Fruit fly (Drosophila melanogaster) whole organism, embryonic: ENCODE results near the gene CG7379.

ENCODE experiments used
- Adf1 ChIP-seq: fragments of 200-800 bp; sonication (Bioruptor generic); IDR thresholded peaks from 2 replicates; pipeline ENCODE4 v1.3.6; 2022; ENCODE audit warnings: missing biosample characterization, missing genetic modification characterization
- CG1024 ChIP-seq: fragments of 200-800 bp; sonication (Bioruptor generic); IDR thresholded peaks from 2 replicates; pipeline ENCODE4 v1.3.6; 2022; ENCODE audit warnings: missing biosample characterization, missing genetic modification characterization
- CG10565 ChIP-seq: fragments of 200-800 bp; sonication (Bioruptor generic); optimal IDR thresholded peaks from 3 replicates; lab custom pipeline; 2016; ENCODE audit warnings: missing biosample characterization, mild to moderate bottlenecking, missing genetic modification characterization
- CG10654 ChIP-seq: fragments of 200-800 bp; sonication (Bioruptor generic); optimal IDR thresholded peaks from 2 replicates; lab custom pipeline; 2016; ENCODE audit warnings: missing biosample characterization, missing genetic modification characterization
- CG10979 ChIP-seq: fragments of 200-800 bp; sonication (Bioruptor generic); optimal IDR thresholded peaks from 2 replicates; lab custom pipeline; 2018; ENCODE audit warnings: missing biosample characterization, mild to moderate bottlenecking, missing genetic modification characterization, moderate library complexity
- CG11247 ChIP-seq: fragments of 200-800 bp; sonication (Bioruptor generic); IDR thresholded peaks from 2 replicates; pipeline ENCODE4 v1.3.6; 2022; ENCODE audit warnings: missing biosample characterization, missing genetic modification characterization
- CG12769 ChIP-seq: fragments of 200-800 bp; sonication (Bioruptor generic); optimal IDR thresholded peaks from 2 replicates; lab custom pipeline; 2019; ENCODE audit warnings: missing biosample characterization, mild to moderate bottlenecking, missing genetic modification characterization, moderate library complexity
- CG15601 ChIP-seq: fragments of 200-800 bp; sonication (Bioruptor generic); optimal IDR thresholded peaks from 3 replicates; lab custom pipeline; 2019; ENCODE audit warnings: missing biosample characterization, mild to moderate bottlenecking, missing genetic modification characterization, moderate library complexity
- CG1832 ChIP-seq: fragments of 200-800 bp; sonication (Bioruptor generic); optimal IDR thresholded peaks from 2 replicates; lab custom pipeline; 2017; ENCODE audit warnings: missing biosample characterization, mild to moderate bottlenecking, missing genetic modification characterization, inconsistent platforms
- CG18599 ChIP-seq: fragments of 200-800 bp; sonication (Bioruptor generic); optimal IDR thresholded peaks from 3 replicates; lab custom pipeline; 2017; ENCODE audit warnings: missing biosample characterization, missing genetic modification characterization, mild to moderate bottlenecking, moderate library complexity, missing genetic modification reagents
- CG2678 ChIP-seq: fragments of 200-800 bp; sonication (Bioruptor generic); optimal IDR thresholded peaks from 3 replicates; lab custom pipeline; 2019; ENCODE audit warnings: missing biosample characterization, mild to moderate bottlenecking, missing genetic modification characterization, moderate library complexity
- CG31441 ChIP-seq: fragments of 200-800 bp; sonication (Bioruptor generic); IDR thresholded peaks from 2 replicates; pipeline ENCODE4 v1.3.6; 2022; ENCODE audit warnings: missing biosample characterization, missing genetic modification characterization
- CG3281 ChIP-seq: fragments of 200-800 bp; sonication (Bioruptor generic); optimal IDR thresholded peaks from 3 replicates; lab custom pipeline; 2017; ENCODE audit warnings: missing biosample characterization, mild to moderate bottlenecking, missing genetic modification characterization
- CG7987 ChIP-seq: fragments of 200-800 bp; sonication (Bioruptor generic); optimal IDR thresholded peaks from 2 replicates; lab custom pipeline; 2018; ENCODE audit warnings: missing biosample characterization, mild to moderate bottlenecking, missing genetic modification characterization, moderate library complexity
- CG8765 ChIP-seq: fragments of 200-800 bp; sonication (Bioruptor generic); IDR thresholded peaks from 2 replicates; pipeline ENCODE4 v1.3.6; 2022; ENCODE audit warnings: missing biosample characterization, missing genetic modification characterization
- CG8924 ChIP-seq: fragments of 200-800 bp; optimal IDR thresholded peaks from 3 replicates; lab custom pipeline; 2019; ENCODE audit warnings: missing biosample characterization, mild to moderate bottlenecking, missing genetic modification characterization, moderate library complexity
- CG9817 ChIP-seq: fragments of 200-800 bp; sonication (Bioruptor generic); optimal IDR thresholded peaks from 2 replicates; lab custom pipeline; 2018; ENCODE audit warnings: missing biosample characterization, mild to moderate bottlenecking, missing genetic modification characterization, moderate library complexity
- D19A ChIP-seq: fragments of 200-800 bp; optimal IDR thresholded peaks from 3 replicates; lab custom pipeline; 2019; ENCODE audit warnings: missing biosample characterization, mild to moderate bottlenecking, missing genetic modification characterization, moderate library complexity
- Dek ChIP-seq: fragments of 200-800 bp; sonication (Bioruptor generic); optimal IDR thresholded peaks from 3 replicates; lab custom pipeline; 2019; ENCODE audit warnings: missing biosample characterization, mild to moderate bottlenecking, missing genetic modification characterization, moderate library complexity
- Dref ChIP-seq: fragments of 200-800 bp; sonication (Bioruptor generic); IDR thresholded peaks from 2 replicates; pipeline ENCODE4 v1.3.6; 2022; ENCODE audit warnings: missing biosample characterization, missing genetic modification characterization
- E2f1 ChIP-seq: fragments of 200-800 bp; sonication (Bioruptor generic); IDR thresholded peaks from 2 replicates; pipeline ENCODE4 v1.3.6; 2022; ENCODE audit warnings: missing biosample characterization, missing genetic modification characterization
- Eip74EF ChIP-seq, 2 experiments: fragments of 200-800 bp in 1 of 2; fragments of >200 bp in 1 of 2; sonication (Bioruptor generic) in 1 of 2; optimal IDR thresholded peaks; 2 replicates each; lab custom pipeline; 2017 to 2019; ENCODE audit warnings: missing biosample characterization in 2 of 2, missing genetic modification characterization in 2 of 2, mild to moderate bottlenecking in 1 of 2, moderate library complexity in 1 of 2
- Ets65A ChIP-seq: fragments of 200-800 bp; sonication (Bioruptor generic); peaks from one replicate; lab custom pipeline; 2016; ENCODE audit warnings: missing biosample characterization, missing genetic modification characterization
- Fer1 ChIP-seq: fragments of 200-800 bp; sonication (Bioruptor generic); optimal IDR thresholded peaks from 2 replicates; lab custom pipeline; 2017; ENCODE audit warnings: missing biosample characterization, mild to moderate bottlenecking, missing genetic modification characterization
- HHEX ChIP-seq: fragments of 200-800 bp; sonication (Bioruptor generic); optimal IDR thresholded peaks from 3 replicates; lab custom pipeline; 2017; ENCODE audit warnings: missing biosample characterization, mild to moderate bottlenecking, missing genetic modification characterization, missing genetic modification reagents
- Hey ChIP-seq: fragments of 200-800 bp; sonication (Bioruptor generic); optimal IDR thresholded peaks from 3 replicates; lab custom pipeline; 2018; ENCODE audit warnings: missing biosample characterization, mild to moderate bottlenecking, missing genetic modification characterization
- Hr78 ChIP-seq, 2 experiments: fragments of 200-800 bp in 1 of 2; fragments of >200 bp in 1 of 2; sonication (Bioruptor generic) in 1 of 2; optimal IDR thresholded peaks; 2 replicates each; lab custom pipeline; 2017 to 2019; ENCODE audit warnings: missing biosample characterization in 2 of 2, missing genetic modification characterization in 2 of 2, mild to moderate bottlenecking in 1 of 2, moderate library complexity in 1 of 2
- MTF-1 ChIP-seq: fragments of 200-800 bp; sonication (Bioruptor generic); optimal IDR thresholded peaks from 2 replicates; lab custom pipeline; 2018; ENCODE audit warnings: missing biosample characterization, mild to moderate bottlenecking, missing genetic modification characterization, borderline replicate concordance
- Ravus ChIP-seq: fragments of 200-800 bp; sonication (Bioruptor generic); IDR thresholded peaks from 2 replicates; pipeline ENCODE4 v1.3.6; 2022; ENCODE audit warnings: missing biosample characterization, missing genetic modification characterization
- Sox102F ChIP-seq: fragments of 200-800 bp; sonication (Bioruptor generic); optimal IDR thresholded peaks from 2 replicates; lab custom pipeline; 2018; ENCODE audit warnings: missing biosample characterization, mild to moderate bottlenecking, missing genetic modification characterization, moderate library complexity
- Sry-β ChIP-seq: fragments of 200-800 bp; sonication (Bioruptor generic); optimal IDR thresholded peaks from 2 replicates; lab custom pipeline; 2018; ENCODE audit warnings: missing biosample characterization, mild to moderate bottlenecking, missing genetic modification characterization, moderate library complexity
- Stat92E ChIP-seq, 3 experiments: fragments of >200 bp in 2 of 3; fragments of 200-800 bp in 1 of 3; sonication (Bioruptor generic) in 1 of 3; optimal IDR thresholded peaks; 2 replicates each; lab custom pipeline; 2017 to 2019; ENCODE audit warnings: missing biosample characterization in 3 of 3, missing genetic modification characterization in 3 of 3, mild to moderate bottlenecking in 1 of 3, moderate library complexity in 1 of 3
- al ChIP-seq: fragments of 200-800 bp; sonication (Bioruptor generic); IDR thresholded peaks from 2 replicates; pipeline ENCODE4 v1.3.6; 2022; ENCODE audit warnings: missing biosample characterization, missing genetic modification characterization
- caup ChIP-seq: fragments of 200-800 bp; sonication (Bioruptor generic); optimal IDR thresholded peaks from 3 replicates; lab custom pipeline; 2017; ENCODE audit warnings: missing biosample characterization, mild to moderate bottlenecking, missing genetic modification characterization, moderate library complexity; ENCODE audit not compliant: severe bottlenecking
- dm ChIP-seq: fragments of 200-800 bp; sonication (Bioruptor generic); optimal IDR thresholded peaks from 3 replicates; lab custom pipeline; 2016; ENCODE audit warnings: missing biosample characterization, missing genetic modification characterization
- dmrt99B ChIP-seq: fragments of 200-800 bp; sonication (Bioruptor generic); optimal IDR thresholded peaks from 2 replicates; lab custom pipeline; 2018; ENCODE audit warnings: missing biosample characterization, mild to moderate bottlenecking, missing genetic modification characterization, moderate library complexity
- exex ChIP-seq: fragments of 200-800 bp; sonication (Bioruptor generic); optimal IDR thresholded peaks from 4 replicates; lab custom pipeline; 2018; ENCODE audit warnings: missing biosample characterization, mild to moderate bottlenecking, missing genetic modification characterization, moderate library complexity
- gem ChIP-seq: fragments of 200-800 bp; sonication (Bioruptor generic); optimal IDR thresholded peaks from 2 replicates; lab custom pipeline; 2019; ENCODE audit warnings: missing biosample characterization, mild to moderate bottlenecking, missing genetic modification characterization, moderate library complexity
- kah ChIP-seq: fragments of 200-800 bp; sonication (Bioruptor generic); optimal IDR thresholded peaks from 2 replicates; lab custom pipeline; 2018; ENCODE audit warnings: missing biosample characterization, mild to moderate bottlenecking, missing genetic modification characterization
- ken ChIP-seq: fragments of 200-800 bp; sonication (Bioruptor generic); IDR thresholded peaks from 3 replicates; pipeline ENCODE4 v1.3.6; 2022; ENCODE audit warnings: missing biosample characterization, missing genetic modification characterization
- lola ChIP-seq, 3 experiments: fragments of >200 bp in 2 of 3; fragments of 200-800 bp in 1 of 3; sonication (Bioruptor generic) in 1 of 3; optimal IDR thresholded peaks; 2 replicates each; lab custom pipeline; 2017 to 2019; ENCODE audit warnings: missing biosample characterization in 3 of 3, missing genetic modification characterization in 3 of 3, mild to moderate bottlenecking in 1 of 3, moderate library complexity in 1 of 3
- nau ChIP-seq: fragments of 200-800 bp; sonication (Bioruptor generic); optimal IDR thresholded peaks from 3 replicates; lab custom pipeline; 2017; ENCODE audit warnings: missing biosample characterization, mild to moderate bottlenecking, missing genetic modification characterization, missing genetic modification reagents
- nerfin-1 ChIP-seq: fragments of 200-800 bp; sonication (Bioruptor generic); optimal IDR thresholded peaks from 3 replicates; lab custom pipeline; 2019; ENCODE audit warnings: missing biosample characterization, mild to moderate bottlenecking, missing genetic modification characterization, moderate library complexity
- odd ChIP-seq: fragments of 200-800 bp; sonication (Bioruptor generic); optimal IDR thresholded peaks from 2 replicates; lab custom pipeline; 2017; ENCODE audit warnings: missing biosample characterization, mild to moderate bottlenecking, missing genetic modification characterization
- onecut ChIP-seq: fragments of 200-800 bp; sonication (Bioruptor generic); IDR thresholded peaks from 2 replicates; pipeline ENCODE4 v1.3.6; 2022; ENCODE audit warnings: missing biosample characterization, missing genetic modification characterization
- sd ChIP-seq: fragments of 200-800 bp; sonication (Bioruptor generic); optimal IDR thresholded peaks from 3 replicates; lab custom pipeline; 2018; ENCODE audit warnings: missing biosample characterization, mild to moderate bottlenecking, missing genetic modification characterization, moderate library complexity

The CG7379 gene

dm6 chr3R:17828653-17829052 lies 30.5 kb upstream of the CG7379 start (continued):
- TF ChIP-seq exex (no peak), nau (GFP tag; lab: Kevin White, UChicago) (peak; percentile 9), Eip74EF (GFP tag; optimal IDR thresholded peaks at IDR 0.05; lab: Kevin White, UChicago) (peak in 1 of 2 experiments; percentile 64), D19A (tag; lab: Kevin White, UChicago) (peak; percentile 15), CG11247 (GFP tag; lab: Robert Waterston, UW) (no peak), Ets65A (GFP tag; lab: Kevin White, UChicago) (no peak), dm (no peak), Sox102F (GFP tag; lab: Kevin White, UChicago) (no peak), CG3281 (no peak), CG2678 (peak; percentile 49), Hey (peak; percentile 30), CG7987 (peak; percentile 17), CG15601 (tag; lab: Kevin White, UChicago) (peak; percentile 57), caup (GFP tag; lab: Kevin White, UChicago) (peak; percentile 4), CG31441 (peak; percentile 48), HHEX (GFP tag; lab: Kevin White, UChicago) (peak; percentile 10), Dref (no peak), dmrt99B (tag; lab: Kevin White, UChicago) (peak; percentile 35), al (GFP tag; lab: Robert Waterston, UW) (no peak), CG9817 (tag; lab: Kevin White, UChicago) (no peak), lola (GFP tag; optimal IDR thresholded peaks at IDR 0.05; lab: Kevin White, UChicago) (peak in 1 of 3 experiments; percentile 48), Adf1 (GFP tag; lab: Robert Waterston, UW) (no peak), Ravus (GFP tag; lab: Robert Waterston, UW) (no peak), CG10979 (tag; lab: Kevin White, UChicago) (no peak), nerfin-1 (peak; percentile 31), onecut (GFP tag; lab: Robert Waterston, UW) (peak; percentile 44), CG8924 (peak; percentile 28), E2f1 (GFP tag; lab: Robert Waterston, UW) (0 out of 2 replicates have a peak, but pooled peaks have one; percentile 11), kah (GFP tag; lab: Kevin White, UChicago) (peak; percentile 3), CG10654 (GFP tag; lab: Kevin White, UChicago) (no peak), MTF-1 (GFP tag; lab: Kevin White, UChicago) (peak; percentile 56), CG10565 (GFP tag; lab: Kevin White, UChicago) (no peak), CG1024 (GFP tag; lab: Robert Waterston, UW) (no peak), Hr78 (GFP tag; optimal IDR thresholded peaks at IDR 0.05; lab: Kevin White, UChicago) (peak in 1 of 2 experiments; percentile 53), sd (tag; lab: Kevin White, UChicago) (peak; percentile 79), Sry-β (GFP tag; lab: Kevin White, UChicago) (peak; percentile 18), CG8765 (GFP tag; lab: Robert Waterston, UW) (no peak), CG12769 (tag; lab: Kevin White, UChicago) (peak; percentile 33), CG18599 (GFP tag; lab: Kevin White, UChicago) (peak; percentile 24), Stat92E (GFP tag; optimal IDR thresholded peaks at IDR 0.05; lab: Kevin White, UChicago) (no peak), ken (GFP tag; lab: Robert Waterston, UW) (0 out of 3 replicates have a peak, but pooled peaks have one; percentile 6), Fer1 (GFP tag; lab: Kevin White, UChicago) (peak; percentile 49), CG1832 (GFP tag; lab: Kevin White, UChicago) (no peak), odd (GFP tag; lab: Kevin White, UChicago) (peak; percentile 60), gem (tag; lab: Kevin White, UChicago) (peak; percentile 40), Dek (no peak)
- TF ChIP-seq, all 482 proteins: peak for 106
